Fruit fly (Drosophila melanogaster) whole organism: ENCODE results near the gene CG7884.

ENCODE experiments used
- CG8478 ChIP-seq: fragments of >200 bp; optimal IDR thresholded peaks from 2 replicates; lab custom pipeline; 2018; ENCODE audit warnings: inconsistent platforms
- pan ChIP-seq: fragments of >200 bp; optimal IDR thresholded peaks from 2 replicates; lab custom pipeline; 2017
- usp ChIP-seq: fragments of >200 bp; optimal IDR thresholded peaks from 2 replicates; lab custom pipeline; 2017; ENCODE audit warnings: missing biosample characterization, missing genetic modification characterization, mixed read lengths

DNA sequence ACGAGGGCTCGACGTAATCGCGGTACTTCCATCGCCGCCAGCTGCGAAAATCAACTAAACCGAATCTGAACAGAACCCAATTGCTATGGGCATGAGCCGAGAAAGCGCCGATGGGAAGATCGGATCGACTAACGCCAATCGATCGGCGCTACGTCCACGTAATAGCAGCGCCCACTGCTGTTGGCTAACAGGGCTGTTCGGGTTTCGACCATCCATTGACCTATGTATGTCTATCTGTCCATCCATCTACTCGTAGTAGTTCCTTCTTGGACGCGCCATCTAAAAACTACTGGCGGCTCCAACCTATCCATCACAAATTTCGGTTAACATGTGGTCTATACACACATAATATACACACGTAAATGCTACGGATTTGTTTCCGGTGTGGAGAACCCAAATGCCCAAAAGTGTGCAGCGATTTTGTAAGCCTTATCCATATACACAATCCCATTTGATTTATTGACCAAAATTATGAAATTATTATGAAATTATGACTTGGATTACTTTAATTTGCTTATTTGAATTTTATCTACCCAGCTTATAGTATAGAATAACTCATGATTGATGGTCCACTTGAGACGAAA is 21.5 kb downstream of the CG7884 start, which contains the start of gene CG14196:
- no peak for TF ChIP-seq CG8478
- no peak for TF ChIP-seq pan (lab: Kevin White, UChicago)
- TF ChIP-seq usp (GFP tag; lab: Kevin White, UChicago) = no peak
